Worm (Caenorhabditis elegans): Measurements from ENCODE around the gene srr-1.

srr-1 gene

DNA sequence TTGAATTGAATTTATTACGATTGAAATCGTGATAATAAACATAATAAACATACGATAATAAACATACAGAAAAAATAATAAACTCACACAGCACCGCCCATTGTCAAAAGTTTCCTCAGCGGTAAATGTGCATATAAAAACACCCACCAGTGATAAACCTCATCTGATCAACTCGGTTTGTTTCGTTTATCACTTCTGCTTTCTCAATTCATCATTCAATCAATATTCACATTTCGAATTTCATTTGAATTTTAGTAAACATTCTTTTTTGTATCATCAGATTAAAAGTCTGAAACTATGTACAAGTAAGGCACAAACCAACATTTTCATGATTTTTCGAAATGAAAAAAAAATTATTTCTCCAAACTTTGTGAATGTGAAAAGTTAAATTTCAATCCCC lies 40.4 kb downstream of the srr-1 start, which contains the start of gene try-10:
Gene try-10 (minus strand): TSS at position 101 of the 400 bp plus-strand sequence.
- no peak for TF ChIP-seq ztf-11 (tag; optimal IDR thresholded peaks at IDR 0.05)
- no peak for TF ChIP-seq mdl-1 (tag; optimal IDR thresholded peaks at IDR 0.05)
- no peak for TF ChIP-seq snpc-4 (tag; optimal IDR thresholded peaks at IDR 0.05)
- no peak for TF ChIP-seq jun-1 (tag; optimal IDR thresholded peaks at IDR 0.05)
- TF ChIP-seq hif-1 (tag; optimal IDR thresholded peaks at IDR 0.05) = no peak
- no peak for TF ChIP-seq dve-1 (tag; optimal IDR thresholded peaks at IDR 0.05; ENCODE audit: insufficient read depth)
- no peak for TF ChIP-seq attf-4 (tag; optimal IDR thresholded peaks at IDR 0.05)
- TF ChIP-seq nhr-25 (tag; optimal IDR thresholded peaks at IDR 0.05; ENCODE audit: borderline replicate concordance, insufficient read depth) = no peak
- TF ChIP-seq egl-27 (tag; optimal IDR thresholded peaks at IDR 0.05) = no peak
- TF ChIP-seq aly-2 (tag; optimal IDR thresholded peaks at IDR 0.05) = no peak
- TF ChIP-seq Y48G9A.11 (GFP tag; IDR thresholded peaks at IDR 0.05) = no peak
- no peak for TF ChIP-seq unc-39 (tag; optimal IDR thresholded peaks at IDR 0.05)
- TF ChIP-seq nhr-237 (tag; optimal IDR thresholded peaks at IDR 0.05) = no peak
- no peak for TF ChIP-seq ztf-7 (tag; optimal IDR thresholded peaks at IDR 0.05)

DNA sequence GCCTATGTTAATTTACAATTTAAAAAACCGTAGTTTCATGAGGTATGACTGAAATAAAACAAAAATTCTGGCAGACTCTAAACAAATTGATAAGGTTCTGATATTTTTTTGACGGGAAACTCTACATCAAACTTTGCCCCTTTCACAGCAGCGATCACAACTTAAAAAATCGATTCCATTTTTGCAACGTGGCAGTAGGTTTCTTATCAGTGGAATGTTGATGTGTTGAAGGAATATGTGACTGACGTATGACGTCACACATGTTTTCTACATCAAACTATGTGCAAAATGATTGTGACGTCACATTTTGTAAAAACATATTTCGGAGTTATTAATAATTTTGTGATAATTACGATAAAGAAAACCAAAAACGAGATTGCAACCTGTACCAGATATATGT lies 41.6 kb downstream of the srr-1 start:
- TF ChIP-seq F26F4.8 (GFP tag; conservative IDR thresholded peaks at IDR 0.05) (no peak), aly-2 (tag; optimal IDR thresholded peaks at IDR 0.05) (no peak), T26A8.4 (GFP tag; IDR thresholded peaks at IDR 0.05) (no peak), dve-1 (tag; optimal IDR thresholded peaks at IDR 0.05; ENCODE audit: insufficient read depth) (peak; percentile 88), arid-1 (GFP tag; conservative IDR thresholded peaks at IDR 0.05) (no peak), hlh-11 (tag; optimal IDR thresholded peaks at IDR 0.05) (peak; percentile 80), nhr-48 (tag; optimal IDR thresholded peaks at IDR 0.05) (peak; percentile 69), madf-5 (GFP tag; IDR thresholded peaks at IDR 0.05) (no peak), daf-16 (GFP tag; optimal IDR thresholded peaks at IDR 0.05) (peak in 1 of 2 experiments; percentile 53), daf-16 (tag; optimal IDR thresholded peaks at IDR 0.05) (peak; percentile 89), nhr-28 (tag; optimal IDR thresholded peaks at IDR 0.05) (peak; percentile 36), tag-97 (GFP tag; IDR thresholded peaks at IDR 0.05) (no peak), pqm-1 (tag; optimal IDR thresholded peaks at IDR 0.05) (peak; percentile 5), jun-1 (tag; optimal IDR thresholded peaks at IDR 0.05) (no peak), php-3 (GFP tag; IDR thresholded peaks at IDR 0.05) (peak; percentile 66; the same call in 1 of the 2 replicates), dmd-6 (GFP tag; IDR thresholded peaks at IDR 0.05) (peak; percentile 92), rbr-2 (tag; optimal IDR thresholded peaks at IDR 0.05) (no peak), set-16 (GFP tag; IDR thresholded peaks at IDR 0.05) (no peak), egl-43 (GFP tag; IDR thresholded peaks at IDR 0.05) (no peak), T20F7.1 (GFP tag; optimal IDR thresholded peaks at IDR 0.05) (peak; percentile 52), saeg-2 (GFP tag; IDR thresholded peaks at IDR 0.05) (peak; percentile 37; the same call in 1 of the 2 replicates), nhr-102 (tag; optimal IDR thresholded peaks at IDR 0.05) (peak; percentile 80), lsy-2 (tag; optimal IDR thresholded peaks at IDR 0.05) (peak in 1 of 2 experiments; percentile 15), cey-2 (tag; optimal IDR thresholded peaks at IDR 0.05; ENCODE audit: borderline replicate concordance, insufficient read depth) (no peak), tra-1 (GFP tag; IDR thresholded peaks at IDR 0.05) (peak; percentile 59; the same call in 1 of the 2 replicates), unc-62 (GFP tag; optimal IDR thresholded peaks at IDR 0.05 in 1 of 2) (peak in 1 of 2 experiments; percentile 83), unc-62 (tag; optimal IDR thresholded peaks at IDR 0.05) (no peak), ztf-11 (tag; optimal IDR thresholded peaks at IDR 0.05) (no peak), ces-1 (GFP tag; optimal IDR thresholded peaks at IDR 0.05) (no peak), mes-2 (tag; optimal IDR thresholded peaks at IDR 0.05; ENCODE audit: poor library complexity, severe bottlenecking) (peak; percentile 2), F37D6.2 (tag; optimal IDR thresholded peaks at IDR 0.05) (no peak)
